Worm (Caenorhabditis elegans) whole organism, late embryonic: Measurements from ENCODE around the gene Y49A3A.4.
"Not testable (repeated sequence)": the region's sequence is repeated elsewhere in the genome, so short reads cannot be mapped to it uniquely, and the experiment has no call there.

Source experiments
- ahr-1 ChIP-seq: sonication (generic microtip); optimal IDR thresholded peaks from 2 replicates; lab custom pipeline; 2016; ENCODE audit warnings: missing genetic modification characterization, missing compliant biosample characterization
- elt-2 ChIP-seq: sonication (generic microtip); optimal IDR thresholded peaks from 2 replicates; lab custom pipeline; 2016; ENCODE audit warnings: missing genetic modification reagents, missing genetic modification characterization, missing compliant biosample characterization
- hlh-13 ChIP-seq: fragments of 200-800 bp; sonication (Bioruptor generic); optimal IDR thresholded peaks from 2 replicates; lab custom pipeline; 2018; ENCODE audit warnings: mild to moderate bottlenecking, missing genetic modification characterization, missing compliant biosample characterization
- nhr-11 ChIP-seq: fragments of 150-350 bp; optimal IDR thresholded peaks from 2 replicates; lab custom pipeline; 2014; ENCODE audit warnings: missing biosample characterization, missing genetic modification characterization
- tbx-2 ChIP-seq: sonication (generic microtip); optimal IDR thresholded peaks from 2 replicates; lab custom pipeline; 2016; ENCODE audit warnings: missing genetic modification characterization, missing compliant biosample characterization
- unc-42 ChIP-seq: sonication (generic microtip); optimal IDR thresholded peaks from 2 replicates; lab custom pipeline; 2016; ENCODE audit warnings: missing genotype, missing genetic modification characterization, missing compliant biosample characterization

ce11 chrV:14308164-14308563, 50.5 kb downstream of the Y49A3A.4 start, which contains the start of gene spig-5:
- not testable (repeated sequence) for TF ChIP-seq tbx-2 (tag; lab: Kevin White, UChicago); hlh-13 (GFP tag; lab: Kevin White, UChicago); elt-2 (tag; lab: Kevin White, UChicago); unc-42 (tag; lab: Kevin White, UChicago); ahr-1 (tag; lab: Kevin White, UChicago); nhr-11 (tag; lab: Kevin White, UChicago)
